Fruit fly (Drosophila melanogaster): ENCODE measurements around the gene CG15059.
A peak's percentile ranks its signal among the peaks of the same experiment; 100 is the strongest.

The CG15059 gene

dm6 chrX:18239301-18239700 lies 20.0 kb downstream of the CG15059 start (continued):
- TF ChIP-seq pnt (GFP tag; optimal IDR thresholded peaks at IDR 0.05): peak; percentile 26
- peak; percentile 36 for TF ChIP-seq p53 (GFP tag; optimal IDR thresholded peaks at IDR 0.05)
- no peak for TF ChIP-seq CG4360 (GFP tag; IDR thresholded peaks at IDR 0.05)
- TF ChIP-seq pb (GFP tag; optimal IDR thresholded peaks at IDR 0.05): peak; percentile 7
- TF ChIP-seq nom (GFP tag; optimal IDR thresholded peaks at IDR 0.05): no peak
- TF ChIP-seq CG3847 (GFP tag; IDR thresholded peaks at IDR 0.05): peak; percentile 33; the same call in 1 of the 2 replicates
- no peak for TF ChIP-seq cwo (GFP tag; optimal IDR thresholded peaks at IDR 0.05)
- no peak for TF ChIP-seq z (GFP tag; IDR thresholded peaks at IDR 0.05)
- peak; percentile 5 for TF ChIP-seq CG10267 (tag; optimal IDR thresholded peaks at IDR 0.05)
- TF ChIP-seq Bgb (GFP tag; IDR thresholded peaks at IDR 0.05; ENCODE audit: partially characterized antibody): peak; percentile 48; the same call in 1 of the 2 replicates
- TF ChIP-seq bcd (GFP tag; optimal IDR thresholded peaks at IDR 0.05): peak; percentile 28
- TF ChIP-seq CG18262 (tag; optimal IDR thresholded peaks at IDR 0.05): peak; percentile 3
- peak; percentile 57; the same call in 1 of the 2 replicates for TF ChIP-seq Rfx (GFP tag; IDR thresholded peaks at IDR 0.05)
- TF ChIP-seq CG5953 (GFP tag; IDR thresholded peaks at IDR 0.05): no peak
- TF ChIP-seq CG7839 (tag; optimal IDR thresholded peaks at IDR 0.05): peak; percentile 11
- 0 out of 2 replicates have a peak, but pooled peaks have one; percentile 30 for TF ChIP-seq CG10959 (GFP tag; IDR thresholded peaks at IDR 0.05)
- TF ChIP-seq CG7372 (GFP tag; IDR thresholded peaks at IDR 0.05): peak; percentile 98
- TF ChIP-seq HmgZ (tag; optimal IDR thresholded peaks at IDR 0.05): peak; percentile 3
- TF ChIP-seq HHEX (GFP tag; optimal IDR thresholded peaks at IDR 0.05): no peak
- no peak for TF ChIP-seq CG2120 (GFP tag; optimal IDR thresholded peaks at IDR 0.05)
- peak; percentile 82; the same call in 1 of the 2 replicates for TF ChIP-seq CG42726 (GFP tag; IDR thresholded peaks at IDR 0.05; ENCODE audit: partially characterized antibody)
- TF ChIP-seq phol (tag; optimal IDR thresholded peaks at IDR 0.05): peak; percentile 17
- TF ChIP-seq Mrtf (GFP tag; IDR thresholded peaks at IDR 0.05): 0 out of 3 replicates have a peak, but pooled peaks have one; percentile 41
- peak; percentile 10 for TF ChIP-seq CG17359 (tag; optimal IDR thresholded peaks at IDR 0.05)
- peak; percentile 35 for TF ChIP-seq jumu (GFP tag; optimal IDR thresholded peaks at IDR 0.05)
- TF ChIP-seq fd64A (GFP tag; optimal IDR thresholded peaks at IDR 0.05): no peak
- peak; percentile 72 for TF ChIP-seq CG12744 (GFP tag; optimal IDR thresholded peaks at IDR 0.05)
- peak; percentile 86 for TF ChIP-seq kay (GFP tag; optimal IDR thresholded peaks at IDR 0.05)
- TF ChIP-seq CG4424 (GFP tag; optimal IDR thresholded peaks at IDR 0.05): peak; percentile 44
- TF ChIP-seq CG14014 (GFP tag; IDR thresholded peaks at IDR 0.05): 0 out of 2 replicates have a peak, but pooled peaks have one; percentile 17
- peak; percentile 43 for TF ChIP-seq bab2 (GFP tag; optimal IDR thresholded peaks at IDR 0.05)
- TF ChIP-seq ems (GFP tag; optimal IDR thresholded peaks at IDR 0.05): peak; percentile 4
- TF ChIP-seq CG33213 (GFP tag; optimal IDR thresholded peaks at IDR 0.05): peak; percentile 13
- peak in 1 of 2 experiments; percentile 48 for TF ChIP-seq dpn (GFP tag; optimal IDR thresholded peaks at IDR 0.05)
- TF ChIP-seq Camta (GFP tag; optimal IDR thresholded peaks at IDR 0.05): peak; percentile 14
- peak; percentile 35 for TF ChIP-seq slp2 (GFP tag; optimal IDR thresholded peaks at IDR 0.05)
- peak; percentile 18 for TF ChIP-seq nmo (GFP tag; optimal IDR thresholded peaks at IDR 0.05)
- TF ChIP-seq abd-A (tag; optimal IDR thresholded peaks at IDR 0.05): no peak
- TF ChIP-seq CG31224 (GFP tag; IDR thresholded peaks at IDR 0.05): no peak
- peak; percentile 8 for TF ChIP-seq CG30431 (GFP tag; optimal IDR thresholded peaks at IDR 0.05)
- TF ChIP-seq CG15514 (GFP tag; optimal IDR thresholded peaks at IDR 0.05): no peak
- TF ChIP-seq ara (GFP tag; IDR thresholded peaks at IDR 0.05): peak; percentile 57
- TF ChIP-seq CG2712 (tag; optimal IDR thresholded peaks at IDR 0.05): peak; percentile 27
- TF ChIP-seq Lhr (GFP tag; optimal IDR thresholded peaks at IDR 0.05): peak; percentile 71
- 0 out of 3 replicates have a peak, but pooled peaks have one; percentile 11 for TF ChIP-seq otp (GFP tag; IDR thresholded peaks at IDR 0.05)
- no peak for TF ChIP-seq CG9817 (tag; optimal IDR thresholded peaks at IDR 0.05)
- peak; percentile 19 for TF ChIP-seq CG14710 (tag; optimal IDR thresholded peaks at IDR 0.05)
- TF ChIP-seq dm (GFP tag; optimal IDR thresholded peaks at IDR 0.05): peak; percentile 27
- TF ChIP-seq ac (GFP tag; optimal IDR thresholded peaks at IDR 0.05): no peak
- TF ChIP-seq Mes4 (GFP tag; optimal IDR thresholded peaks at IDR 0.05): no peak

Measured in whole organism, embryonic.